Worm (Caenorhabditis elegans) whole organism, L4/young adult: Measurements from ENCODE around the gene oat-1.

Experiments
- W03F9.2 ChIP-seq: fragments of 150-350 bp; optimal IDR thresholded peaks from 2 replicates; lab custom pipeline; 2014; ENCODE audit warnings: missing biosample characterization, missing genetic modification characterization
- dao-5 ChIP-seq: sonication (generic microtip); optimal IDR thresholded peaks from 2 replicates; lab custom pipeline; 2016; ENCODE audit warnings: missing genotype, missing genetic modification characterization, moderate library complexity, missing compliant biosample characterization
- him-1 ChIP-seq: sonication (generic microtip); optimal IDR thresholded peaks from 2 replicates; lab custom pipeline; 2016; ENCODE audit warnings: missing genotype, missing genetic modification reagents, missing genetic modification characterization, missing compliant biosample characterization

Gene oat-1

DNA sequence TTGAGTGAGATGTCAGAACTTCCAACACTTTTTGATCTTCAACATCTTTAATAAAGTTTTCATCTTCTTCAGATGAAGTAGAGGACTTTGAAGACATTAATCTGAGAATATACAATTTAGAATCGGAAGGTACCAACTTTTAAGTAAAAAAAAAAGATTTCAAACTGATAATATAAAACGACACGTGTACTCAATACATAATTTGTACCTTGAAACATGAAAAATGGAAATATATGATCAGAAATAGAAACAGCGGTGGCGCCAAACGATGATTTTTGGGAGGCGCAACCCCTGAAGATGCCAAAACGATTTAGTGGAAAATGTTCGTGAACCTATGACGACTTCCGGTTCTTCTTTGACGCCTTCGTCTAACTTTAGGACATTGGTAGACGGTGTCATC is at the start of gene oat-1:
Gene oat-1 (minus strand): TSS at position 101 of the 400 bp plus-strand sequence.
- TF ChIP-seq W03F9.2: no peak
- TF ChIP-seq dao-5: no peak
- no peak for TF ChIP-seq him-1

DNA sequence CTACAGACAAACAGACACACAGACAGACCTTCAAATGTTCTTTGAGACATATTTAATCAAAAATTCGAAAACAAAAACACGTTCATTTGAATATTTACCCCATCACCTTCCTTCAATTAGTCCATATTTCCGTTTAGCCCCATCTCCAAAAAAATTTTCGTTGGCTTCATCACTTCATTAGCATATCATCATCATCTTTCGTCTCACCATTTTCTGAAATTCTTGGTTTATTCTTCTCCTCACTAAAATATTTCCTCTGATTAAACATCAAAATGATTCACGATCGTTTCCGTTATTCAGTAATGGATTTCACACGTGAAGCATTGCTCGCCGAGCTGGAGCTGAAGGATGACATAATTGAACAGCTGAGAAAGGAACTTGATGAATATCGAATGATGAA is 48.2 kb upstream of the oat-1 start, which contains the start of gene pkg-2:
Gene pkg-2 (plus strand): TSS at position 301 of the 400 bp plus-strand sequence.
- TF ChIP-seq him-1 (no peak), dao-5 (no peak), W03F9.2 (no peak)

DNA sequence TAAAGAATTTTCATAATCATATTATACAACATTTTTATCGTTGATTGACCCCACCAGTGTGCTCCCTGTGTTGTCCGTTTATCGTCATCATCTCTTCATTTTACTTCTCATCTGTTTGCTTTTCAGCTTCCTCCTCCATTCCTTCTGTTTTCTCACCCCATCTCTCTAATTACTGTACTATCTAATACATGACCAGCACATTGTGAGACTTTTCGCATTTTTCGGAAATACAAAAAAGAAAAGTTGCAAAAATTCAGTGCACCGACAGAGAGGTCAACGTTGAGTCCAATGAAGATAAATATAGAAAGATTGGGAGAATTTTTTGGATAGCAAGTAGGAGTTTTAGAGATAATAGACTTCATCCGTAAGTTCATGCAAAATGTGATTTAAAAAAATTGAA is 47.6 kb upstream of the oat-1 start:
- TF ChIP-seq W03F9.2 (no peak), dao-5 (no peak), him-1 (no peak)

DNA sequence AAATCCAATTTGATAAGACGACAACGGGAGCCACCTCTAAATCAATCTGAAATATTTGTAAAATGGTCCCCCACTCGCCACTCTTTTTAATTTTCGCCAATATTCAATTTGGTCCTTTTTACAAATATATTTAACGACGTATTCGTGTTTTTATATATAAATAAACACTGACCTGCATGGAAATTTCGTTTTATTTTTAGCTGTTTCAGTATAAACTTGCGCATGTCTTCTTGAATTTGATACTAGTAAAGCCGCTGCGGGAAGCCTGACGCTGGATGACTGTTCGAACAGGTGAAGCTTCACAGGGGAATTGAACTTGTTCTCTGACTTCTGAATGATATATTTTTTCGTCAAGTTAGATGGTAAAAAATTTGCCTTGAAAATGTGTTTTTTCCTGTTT is 42.2 kb upstream of the oat-1 start:
- TF ChIP-seq him-1 (no peak), W03F9.2 (no peak), dao-5 (no peak)

DNA sequence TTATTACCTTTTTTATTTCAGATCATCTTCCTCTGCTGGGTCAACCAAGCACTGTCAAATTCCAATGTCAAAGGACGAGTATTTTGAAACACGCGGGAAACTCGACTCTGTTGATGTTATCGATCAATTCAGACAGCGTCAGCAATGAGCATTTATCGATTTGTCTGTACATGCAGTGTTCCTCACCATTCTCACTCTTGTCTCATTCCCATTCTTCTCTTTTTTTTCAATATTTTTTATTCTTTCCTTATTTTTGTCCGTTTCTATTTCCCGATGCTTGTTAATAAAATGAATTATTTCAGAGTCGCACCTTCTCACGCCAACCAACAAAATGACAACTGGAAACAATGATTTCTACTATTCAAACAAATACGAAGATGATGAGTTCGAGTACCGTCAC is 41.2 kb upstream of the oat-1 start, which contains the start of gene cks-1:
Gene cks-1 (plus strand): TSS at position 301 of the 400 bp plus-strand sequence.
- TF ChIP-seq dao-5 (no peak), W03F9.2 (no peak), him-1 (no peak)

DNA sequence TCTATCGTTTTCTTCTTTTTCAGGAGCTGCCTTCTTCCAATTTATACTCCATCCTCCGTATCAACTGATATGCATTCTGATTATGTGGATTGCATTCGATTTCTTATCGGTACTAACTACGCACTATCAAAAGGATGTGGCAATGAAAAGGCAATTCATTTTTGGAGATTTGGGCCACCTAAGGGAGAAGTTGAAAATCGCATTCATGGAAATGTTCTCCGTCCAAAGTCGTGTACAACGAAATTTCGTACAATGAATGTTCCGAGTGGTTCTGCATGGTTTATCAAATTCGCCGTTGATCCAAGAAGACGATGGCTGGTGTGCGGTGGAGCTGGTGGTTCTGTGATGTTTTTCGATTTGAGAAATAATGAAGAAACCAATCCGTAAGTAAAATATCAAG is 40.3 kb upstream of the oat-1 start, which contains the start of gene C09G4.4:
Gene C09G4.4 (plus strand): TSS at position 301 of the 400 bp plus-strand sequence.
- TF ChIP-seq him-1 (no peak), dao-5 (no peak), W03F9.2 (no peak)

DNA sequence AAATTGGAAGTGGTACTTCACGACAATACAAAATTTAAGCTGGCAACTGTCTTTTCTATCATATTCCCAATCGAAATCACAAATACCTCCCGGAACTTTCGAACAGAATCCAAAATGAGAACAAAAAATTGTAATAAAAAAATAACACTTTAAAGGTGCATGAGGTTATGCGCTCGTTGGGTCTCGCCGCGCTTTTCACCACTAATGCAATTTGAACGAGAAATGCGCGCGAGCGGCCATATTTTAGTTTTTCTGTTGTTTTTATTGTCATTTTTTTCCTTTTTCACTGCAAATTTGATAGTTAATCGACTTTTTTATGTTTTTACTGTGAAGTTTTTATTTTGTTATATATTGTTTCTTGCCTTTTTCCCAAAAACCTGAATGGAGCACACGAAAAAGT is 38.7 kb upstream of the oat-1 start, which contains the start of gene mes-6:
Gene mes-6 (plus strand): TSS at position 229 of the 400 bp plus-strand sequence.
- TF ChIP-seq W03F9.2 (peak; percentile 70), him-1 (no peak), dao-5 (no peak)

DNA sequence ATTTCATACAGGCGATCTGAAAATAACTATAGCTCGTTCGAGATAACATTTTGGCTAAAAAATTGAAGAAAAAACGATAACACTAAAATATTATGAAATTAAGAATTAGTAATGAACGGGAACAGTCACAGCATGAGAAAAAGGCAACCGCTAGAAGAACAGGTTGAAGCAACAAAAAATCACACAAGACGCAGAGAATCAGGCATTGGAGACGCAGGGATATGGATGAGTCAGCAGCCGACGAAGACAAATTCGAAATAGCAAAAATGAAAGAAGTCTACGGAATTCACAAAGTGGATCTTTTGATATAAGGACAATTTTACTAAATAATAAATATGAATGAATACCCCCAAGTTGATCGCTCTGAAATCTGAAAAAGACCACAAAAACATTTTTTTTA is 38.1 kb upstream of the oat-1 start, which contains the start of gene tag-77:
Gene tag-77 (minus strand): TSS at position 15 of the 400 bp plus-strand sequence.
- no peak for TF ChIP-seq dao-5
- peak; percentile 26 for TF ChIP-seq W03F9.2

DNA sequence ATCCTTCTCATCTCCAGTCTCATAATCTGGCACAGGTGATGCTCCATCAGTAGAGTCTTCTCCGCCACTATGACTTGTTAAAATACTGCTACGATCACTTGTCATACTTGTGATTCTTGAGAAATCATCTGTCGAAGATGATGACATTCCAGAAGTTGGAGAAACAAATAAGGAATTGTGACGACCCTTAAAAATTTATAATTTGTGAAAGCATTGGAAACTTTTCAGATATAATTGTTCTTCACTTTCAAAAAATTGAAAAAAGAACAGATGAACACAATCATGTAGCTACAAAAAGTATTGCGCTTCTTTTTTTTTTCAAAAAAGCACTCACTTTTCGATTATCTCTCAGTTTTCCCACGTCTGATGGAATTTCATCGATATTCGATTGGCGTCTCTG is 33.6 kb upstream of the oat-1 start:
- no peak for TF ChIP-seq him-1
- no peak for TF ChIP-seq dao-5
- TF ChIP-seq W03F9.2: no peak

DNA sequence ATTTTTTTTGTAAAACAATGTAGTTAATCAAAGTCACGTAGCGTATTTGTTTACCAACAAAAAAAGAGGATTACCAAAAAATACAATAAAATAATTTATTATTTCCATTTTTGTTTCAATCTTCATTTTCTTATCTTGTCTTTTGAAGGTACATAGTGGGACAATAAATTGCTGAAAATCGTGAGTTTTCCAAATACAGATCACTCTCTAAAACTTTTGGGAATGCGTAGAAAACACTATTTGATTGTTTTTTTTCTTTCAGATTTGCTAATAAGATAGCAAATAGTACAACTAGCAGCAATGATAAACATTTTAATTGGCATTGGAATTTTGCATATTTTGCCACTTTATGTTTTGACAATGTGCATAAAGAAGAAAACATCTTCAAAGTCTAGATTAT is 29.0 kb upstream of the oat-1 start, which contains the start of gene C28C12.1:
Gene C28C12.1 (plus strand): TSS at position 301 of the 400 bp plus-strand sequence.
- TF ChIP-seq W03F9.2 (no peak), him-1 (no peak)

DNA sequence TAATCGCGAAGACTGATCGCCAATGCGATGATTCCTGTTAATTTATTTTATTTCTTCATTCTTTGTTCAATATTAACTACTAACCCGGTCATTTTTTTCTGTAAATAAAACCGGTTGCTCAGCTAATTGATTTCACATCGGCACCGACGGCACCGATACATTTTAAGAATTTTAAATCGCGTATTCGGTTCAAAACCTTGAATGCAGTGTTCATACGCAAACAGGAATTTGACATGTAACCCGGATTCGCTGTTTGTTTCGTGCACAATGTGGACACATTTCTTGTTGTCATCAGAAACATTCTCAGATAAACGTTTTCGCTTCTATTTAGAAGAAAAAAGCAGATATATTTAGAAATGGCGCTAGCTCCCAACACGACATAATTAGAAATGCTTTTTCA is 27.6 kb upstream of the oat-1 start:
- TF ChIP-seq dao-5 (no peak), him-1 (no peak), W03F9.2 (no peak)

DNA sequence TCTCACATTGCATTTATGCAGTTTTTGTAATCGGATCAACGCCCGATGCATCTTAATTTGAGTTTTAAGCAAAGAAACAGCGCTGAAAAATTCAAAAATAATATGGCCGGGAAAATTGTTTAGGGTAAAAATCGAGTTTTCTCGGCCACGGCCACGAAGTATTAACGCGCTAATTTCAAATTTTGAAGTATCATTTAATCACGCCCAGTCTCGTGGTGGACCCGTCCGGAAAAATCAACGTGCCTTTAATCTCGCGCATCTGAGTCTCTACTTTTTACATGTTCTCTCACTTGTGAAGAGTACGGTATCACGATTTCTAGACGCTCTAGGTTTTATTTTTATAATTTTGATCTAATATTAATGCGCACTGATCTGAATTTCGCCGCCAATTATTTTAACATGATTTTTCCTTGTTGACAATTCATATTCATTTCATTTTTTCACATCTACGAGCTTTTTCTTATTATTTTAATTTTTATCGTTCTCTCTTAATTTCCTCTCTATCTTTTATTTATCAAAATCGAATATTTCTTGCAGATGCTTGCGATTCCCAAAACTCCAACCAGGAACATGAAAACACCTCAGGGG is 26.5 kb upstream of the oat-1 start, which contains the start of the genes acdh-13 and mesp-1:
Gene acdh-13 (minus strand): TSS at position 51 of the 588 bp plus-strand sequence.
Gene mesp-1 (plus strand): TSS at position 538 of the 588 bp plus-strand sequence.
- no peak for TF ChIP-seq dao-5
- peak; percentile 73 for TF ChIP-seq W03F9.2
- TF ChIP-seq him-1: no peak

DNA sequence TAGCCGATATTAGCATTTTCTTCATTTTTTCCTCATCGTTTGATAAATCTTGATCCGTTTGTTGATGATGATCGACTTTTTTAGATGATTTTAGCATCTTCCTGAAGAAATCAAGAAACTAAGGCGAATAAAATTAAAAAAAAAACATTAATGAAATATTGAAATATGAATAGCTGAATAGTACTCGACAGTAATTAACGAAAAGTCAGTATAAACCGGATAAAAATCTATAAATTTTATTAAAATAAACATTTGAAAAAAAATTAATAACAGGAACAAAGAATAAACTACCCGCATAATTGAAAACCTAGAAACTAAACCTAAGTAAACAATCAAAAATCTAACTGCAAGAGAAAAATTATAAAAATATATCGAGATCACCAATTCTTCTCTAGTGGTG is 23.9 kb upstream of the oat-1 start, which contains the start of gene C28C12.12:
Gene C28C12.12 (minus strand): TSS at position 101 of the 400 bp plus-strand sequence.
- TF ChIP-seq him-1: no peak
- no peak for TF ChIP-seq dao-5
- TF ChIP-seq W03F9.2: no peak

DNA sequence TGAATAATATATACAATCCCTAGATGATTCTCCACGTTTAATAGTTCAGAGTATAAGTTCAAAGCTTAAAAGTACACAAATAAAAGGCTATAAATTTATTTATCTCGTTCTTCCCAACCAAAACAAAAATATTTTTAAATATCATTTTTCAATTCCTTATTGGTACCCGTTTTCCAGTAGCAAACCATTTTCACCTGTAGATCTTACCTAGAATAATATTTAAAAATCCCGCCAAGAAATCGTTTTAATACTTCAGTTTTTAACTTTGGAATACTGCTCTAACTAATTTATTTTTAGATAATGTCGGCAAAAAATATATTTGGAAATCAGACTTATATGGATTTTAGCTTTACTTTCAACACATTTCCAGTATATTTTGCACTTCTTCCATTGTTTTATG is 19.8 kb upstream of the oat-1 start, which contains the start of gene sru-7:
Gene sru-7 (plus strand): TSS at position 301 of the 400 bp plus-strand sequence.
- TF ChIP-seq dao-5: no peak

DNA sequence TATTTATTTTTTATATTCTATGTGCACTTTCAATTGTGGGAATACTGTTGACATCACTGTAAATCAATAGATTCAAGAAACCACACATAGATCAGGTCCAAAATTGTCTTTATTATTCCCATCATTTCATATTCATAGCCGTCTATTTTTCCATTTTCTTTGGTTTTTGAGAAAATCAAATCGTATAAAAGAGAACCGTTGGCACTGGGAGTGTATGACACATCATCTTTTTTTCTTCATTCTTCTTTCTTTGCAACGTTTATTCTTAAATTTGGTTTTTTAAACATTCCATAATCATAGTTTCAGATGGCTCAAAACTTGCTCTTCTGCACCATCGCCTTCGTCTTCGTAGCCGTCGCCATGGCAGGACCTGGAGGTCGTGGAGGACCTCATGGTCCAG is 17.5 kb upstream of the oat-1 start, which contains the start of gene srlf-2:
Gene srlf-2 (plus strand): TSS at position 301 of the 400 bp plus-strand sequence.
- no peak for TF ChIP-seq him-1
- TF ChIP-seq W03F9.2: no peak
- no peak for TF ChIP-seq dao-5

DNA sequence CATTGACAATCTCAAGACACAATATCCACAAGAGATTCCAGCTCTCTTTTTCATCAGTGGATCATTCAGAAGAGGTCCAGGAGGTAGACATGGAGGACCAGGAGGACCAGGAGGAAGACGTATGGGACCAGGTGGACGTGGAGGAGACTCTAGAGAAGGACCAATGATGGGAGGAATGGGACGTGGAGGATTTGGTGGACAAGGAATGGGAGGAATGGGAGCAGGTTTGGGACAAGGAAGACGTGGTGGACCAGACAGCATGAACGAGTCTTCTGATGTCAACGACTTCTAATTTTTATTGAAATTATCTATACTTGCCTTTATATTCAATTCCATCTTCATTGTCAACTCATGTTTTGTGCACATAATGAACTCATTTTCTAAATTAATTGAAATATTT is 15.7 kb upstream of the oat-1 start:
- TF ChIP-seq dao-5: no peak
- TF ChIP-seq W03F9.2: no peak
- TF ChIP-seq him-1: no peak
